Fruit fly (Drosophila melanogaster) whole organism, adult: ENCODE results near the gene run.

Experiments used
- CG11617 ChIP-seq: fragments of 200-800 bp; sonication (Bioruptor generic); optimal IDR thresholded peaks from 2 replicates; lab custom pipeline; 2017; ENCODE audit warnings: mild to moderate bottlenecking, missing biosample characterization, missing genetic modification reagents, missing genetic modification characterization
- CG14711 ChIP-seq: fragments of 200-800 bp; sonication (Bioruptor generic); optimal IDR thresholded peaks from 2 replicates; lab custom pipeline; 2018; ENCODE audit warnings: missing biosample characterization, mild to moderate bottlenecking, missing genetic modification characterization, moderate library complexity
- Crg-1 ChIP-seq: fragments of 200-800 bp; sonication (Bioruptor generic); optimal IDR thresholded peaks from 2 replicates; lab custom pipeline; 2016; ENCODE audit warnings: missing biosample characterization, missing genetic modification characterization
- Hr96 ChIP-seq: fragments of 200-800 bp; sonication (Bioruptor generic); optimal IDR thresholded peaks from 2 replicates; lab custom pipeline; 2016; ENCODE audit warnings: missing biosample characterization, missing genetic modification characterization
- Mnt ChIP-seq: fragments of 200-800 bp; sonication (Bioruptor generic); optimal IDR thresholded peaks from 2 replicates; lab custom pipeline; 2016; ENCODE audit warnings: missing biosample characterization, mild to moderate bottlenecking, missing genetic modification characterization
- cic ChIP-seq: fragments of 200-800 bp; sonication (Bioruptor generic); optimal IDR thresholded peaks from 2 replicates; lab custom pipeline; 2017; ENCODE audit warnings: missing biosample characterization, mild to moderate bottlenecking, missing genetic modification characterization, moderate library complexity
- kay ChIP-seq: fragments of 200-800 bp; sonication (Bioruptor generic); peaks from one replicate; lab custom pipeline; 2016; ENCODE audit warnings: missing biosample characterization, missing genetic modification characterization, borderline replicate concordance
- pad ChIP-seq: fragments of 200-800 bp; sonication (Bioruptor generic); optimal IDR thresholded peaks from 3 replicates; lab custom pipeline; 2017; ENCODE audit warnings: missing biosample characterization, missing genetic modification characterization, mild to moderate bottlenecking, moderate library complexity, missing genetic modification reagents

- TF ChIP-seq pad (GFP tag; lab: Kevin White, UChicago) (no peak), Mnt (GFP tag; lab: Kevin White, UChicago) (no peak), CG14711 (no peak), Crg-1 (GFP tag; lab: Kevin White, UChicago) (no peak), Hr96 (no peak), cic (GFP tag; lab: Kevin White, UChicago) (no peak), CG11617 (GFP tag; lab: Kevin White, UChicago) (no peak), kay (GFP tag; lab: Kevin White, UChicago) (no peak)
Measured at dm6 chrX:20658627-20659026, 31.8 kb upstream of the run start.
